Worm (Caenorhabditis elegans): Measurements from ENCODE around the gene ZC317.2.

DNA sequence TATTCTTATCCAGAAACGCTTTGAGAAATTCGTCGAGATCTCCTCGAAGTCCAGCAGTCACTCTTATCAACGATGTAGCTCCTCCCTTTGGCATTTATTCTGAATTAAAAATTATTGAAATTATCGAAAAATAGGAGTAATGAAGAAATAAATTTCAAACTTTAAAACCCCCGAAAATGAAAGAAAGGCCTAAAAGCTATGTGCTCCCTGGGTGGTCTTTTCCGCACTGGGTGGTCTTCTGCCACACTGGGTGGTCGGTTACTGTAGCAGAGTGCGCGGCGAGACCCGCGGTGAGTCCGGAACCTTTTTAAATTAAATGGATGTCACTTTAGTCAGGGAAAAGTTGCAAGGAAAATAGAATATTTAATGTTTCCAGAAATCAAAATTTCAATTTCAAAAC is 20.8 kb upstream of the ZC317.2 start, which contains the start of gene snpc-1.3:
- TF ChIP-seq ceh-82 (tag; optimal IDR thresholded peaks at IDR 0.05) (no peak), nhr-11 (tag; optimal IDR thresholded peaks at IDR 0.05) (no peak), nhr-237 (tag; optimal IDR thresholded peaks at IDR 0.05) (no peak), nhr-102 (tag; optimal IDR thresholded peaks at IDR 0.05) (no peak), pqm-1 (tag; optimal IDR thresholded peaks at IDR 0.05) (no peak), fkh-10 (GFP tag; optimal IDR thresholded peaks at IDR 0.05) (no peak), snpc-1.2 (GFP tag; IDR thresholded peaks at IDR 0.05) (no peak)

Measured in whole organism, L4 larva.